Worm (Caenorhabditis elegans): Measurements from ENCODE around the gene sknr-1.

- no peak for TF ChIP-seq nhr-11 (tag; optimal IDR thresholded peaks at IDR 0.05)
- no peak for TF ChIP-seq elt-3 (tag; optimal IDR thresholded peaks at IDR 0.05)
- TF ChIP-seq nhr-12 (tag; optimal IDR thresholded peaks at IDR 0.05): no peak
- no peak for TF ChIP-seq snpc-4 (tag; optimal IDR thresholded peaks at IDR 0.05)
- no peak for TF ChIP-seq lin-39 (tag; optimal IDR thresholded peaks at IDR 0.05)
- TF ChIP-seq egl-27 (tag; optimal IDR thresholded peaks at IDR 0.05): no peak
- TF ChIP-seq aly-2 (tag; optimal IDR thresholded peaks at IDR 0.05): no peak
Observed at ce11 chrV:2621879-2622278, 3.4 kb downstream of the sknr-1 start, which contains the start of gene srh-271.

All from whole organism, L2 larva.